Fruit fly (Drosophila melanogaster): ENCODE results near the gene SPE.

The SPE gene

DNA sequence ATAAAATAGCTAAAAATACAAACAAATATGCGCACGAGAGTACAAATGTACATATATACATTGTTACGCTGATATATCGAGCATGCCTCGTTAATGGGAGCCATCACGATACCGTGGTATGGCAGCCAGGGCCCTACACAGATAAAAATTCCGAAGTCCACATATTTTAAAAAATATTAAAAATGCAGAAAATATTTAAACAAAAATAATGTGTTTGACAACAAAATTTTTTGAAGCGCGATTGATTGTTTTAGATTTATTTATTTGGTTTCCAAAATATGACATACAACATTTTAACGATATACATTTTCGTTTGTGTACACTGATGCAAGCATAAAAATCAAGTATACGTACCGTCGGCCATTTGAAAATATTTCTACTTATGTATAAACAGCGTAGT lies 40.7 kb downstream of the SPE start (continued):
- TF ChIP-seq Trl (optimal IDR thresholded peaks at IDR 0.05) (no peak), Trl (GFP tag; optimal IDR thresholded peaks at IDR 0.05) (peak; percentile 64), CG3726 (GFP tag; IDR thresholded peaks at IDR 0.05) (no peak), CG15601 (tag; optimal IDR thresholded peaks at IDR 0.05) (no peak), CG18764 (GFP tag; optimal IDR thresholded peaks at IDR 0.05) (peak; percentile 64), ERR (GFP tag; optimal IDR thresholded peaks at IDR 0.05) (peak; percentile 47), CG10979 (tag; optimal IDR thresholded peaks at IDR 0.05) (peak; percentile 56), Bgb (GFP tag; IDR thresholded peaks at IDR 0.05; ENCODE audit: partially characterized antibody) (no peak), CG15696 (tag; optimal IDR thresholded peaks at IDR 0.05) (peak; percentile 28), Bteb2 (GFP tag; optimal IDR thresholded peaks at IDR 0.05) (peak; percentile 75), HLH4C (GFP tag; IDR thresholded peaks at IDR 0.05; ENCODE audit: partially characterized antibody) (no peak), pho (GFP tag; optimal IDR thresholded peaks at IDR 0.05) (peak; percentile 78), Hand (GFP tag; optimal IDR thresholded peaks at IDR 0.05) (peak; percentile 86), CG2129 (GFP tag; IDR thresholded peaks at IDR 0.05; ENCODE audit: partially characterized antibody) (no peak), CG18011 (GFP tag; optimal IDR thresholded peaks at IDR 0.05) (peak; percentile 72), ara (GFP tag; IDR thresholded peaks at IDR 0.05) (0 out of 2 replicates have a peak, but pooled peaks have one; percentile 35), gfzf (GFP tag; optimal IDR thresholded peaks at IDR 0.05) (no peak), repo (GFP tag; optimal IDR thresholded peaks at IDR 0.05) (peak; percentile 13), Hmx (GFP tag; optimal IDR thresholded peaks at IDR 0.05) (peak; percentile 66), NC2β (GFP tag; optimal IDR thresholded peaks at IDR 0.05) (no peak), CG14441 (GFP tag; IDR thresholded peaks at IDR 0.05) (peak; percentile 79), CG15011 (GFP tag; optimal IDR thresholded peaks at IDR 0.05) (peak; percentile 82), CG11085 (GFP tag; IDR thresholded peaks at IDR 0.05) (peak; percentile 62; the same call in 1 of the 2 replicates), gsb (GFP tag; IDR thresholded peaks at IDR 0.05) (peak; percentile 75), CG10274 (GFP tag; optimal IDR thresholded peaks at IDR 0.05) (peak; percentile 27), Myb (GFP tag; optimal IDR thresholded peaks at IDR 0.05) (peak; percentile 42), CG33213 (GFP tag; optimal IDR thresholded peaks at IDR 0.05) (peak; percentile 16), CG12942 (GFP tag; optimal IDR thresholded peaks at IDR 0.05) (peak; percentile 44), CG14667 (GFP tag; IDR thresholded peaks at IDR 0.05) (peak; percentile 55; the same call in 1 of the 2 replicates), Gsc (GFP tag; IDR thresholded peaks at IDR 0.05) (no peak), twi (tag; optimal IDR thresholded peaks at IDR 0.05) (no peak), bbx (GFP tag; IDR thresholded peaks at IDR 0.05; ENCODE audit: partially characterized antibody) (no peak), CG4360 (GFP tag; IDR thresholded peaks at IDR 0.05) (peak; percentile 14; the same call in 1 of the 2 replicates), CG3163 (GFP tag; optimal IDR thresholded peaks at IDR 0.05) (peak; percentile 40), so (GFP tag; IDR thresholded peaks at IDR 0.05) (peak; percentile 66; the same call in 1 of the 3 replicates), CG5245 (GFP tag; optimal IDR thresholded peaks at IDR 0.05) (peak; percentile 22), kni (GFP tag; optimal IDR thresholded peaks at IDR 0.05) (no peak), peb (GFP tag; IDR thresholded peaks at IDR 0.05) (no peak), MTF-1 (GFP tag; optimal IDR thresholded peaks at IDR 0.05; ENCODE audit: borderline replicate concordance) (no peak), CG14014 (GFP tag; IDR thresholded peaks at IDR 0.05) (peak; percentile 86), CG43689 (GFP tag; IDR thresholded peaks at IDR 0.05) (peak; percentile 40; the same call in 1 of the 2 replicates), zen2 (GFP tag; IDR thresholded peaks at IDR 0.05; ENCODE audit: partially characterized antibody) (no peak), CG14965 (GFP tag; optimal IDR thresholded peaks at IDR 0.05; ENCODE audit: borderline replicate concordance) (no peak), sna (GFP tag; IDR thresholded peaks at IDR 0.05; ENCODE audit: partially characterized antibody) (no peak), Six4 (GFP tag; optimal IDR thresholded peaks at IDR 0.05) (peak; percentile 48), CG17361 (GFP tag; IDR thresholded peaks at IDR 0.05) (peak; percentile 75), CG42726 (GFP tag; IDR thresholded peaks at IDR 0.05; ENCODE audit: partially characterized antibody) (no peak), bowl (GFP tag; IDR thresholded peaks at IDR 0.05) (0 out of 2 replicates have a peak, but pooled peaks have one; percentile 35), Max (GFP tag; optimal IDR thresholded peaks at IDR 0.05) (peak; percentile 70), CG15269 (tag; optimal IDR thresholded peaks at IDR 0.05) (peak; percentile 84), fd64A (GFP tag; optimal IDR thresholded peaks at IDR 0.05) (no peak)
